Fruit fly (Drosophila melanogaster): Measurements from ENCODE around the gene Tmtc1.

The Tmtc1 gene

DNA sequence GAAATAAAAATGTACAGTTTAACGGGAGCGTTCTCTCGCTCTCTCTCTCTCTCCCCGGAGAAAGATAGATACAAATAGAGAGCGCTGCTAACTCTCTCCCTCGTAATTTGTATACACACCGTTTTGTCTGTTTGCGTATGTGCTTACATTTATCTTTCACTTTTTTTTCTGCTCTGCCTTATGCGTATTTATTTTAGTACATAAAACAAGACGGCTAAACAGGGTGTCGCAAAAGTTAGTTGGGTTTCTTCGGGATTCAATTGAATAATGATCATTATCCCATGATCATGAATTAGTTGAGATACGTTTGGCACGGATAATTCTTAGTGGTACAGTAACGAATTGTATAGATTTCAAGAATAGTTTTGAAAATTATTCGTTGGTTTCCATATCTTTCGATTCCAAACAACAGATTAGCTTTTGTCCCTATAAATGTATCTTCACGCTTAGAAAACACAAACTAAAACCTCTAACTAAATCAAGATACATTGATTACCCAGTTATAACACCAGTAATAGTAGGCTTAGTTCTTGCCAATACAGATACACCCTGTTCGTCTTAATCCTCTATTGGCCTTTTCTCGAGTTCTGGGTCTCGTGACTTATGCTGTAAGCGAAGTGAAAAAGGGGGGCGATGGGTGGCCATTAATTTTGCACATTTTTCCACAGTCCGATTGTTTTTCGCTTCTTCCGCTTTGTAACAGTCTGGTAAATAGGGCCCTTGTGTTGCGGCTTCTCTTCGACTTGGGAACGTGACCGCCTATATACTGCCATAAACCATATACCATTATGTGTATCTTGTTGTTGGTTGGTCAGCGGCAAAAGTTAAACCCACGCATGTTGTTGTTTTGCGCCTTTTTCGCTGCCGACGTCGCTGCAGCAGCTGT is 77.1 kb downstream of the Tmtc1 start (continued):
- TF ChIP-seq TFAM (GFP tag; optimal IDR thresholded peaks at IDR 0.05), result peak; percentile 65
- no peak for TF ChIP-seq CG11456 (GFP tag; IDR thresholded peaks at IDR 0.05)
- TF ChIP-seq CG7357 (GFP tag; IDR thresholded peaks at IDR 0.05), result peak; percentile 34; the same call in 1 of the 3 replicates
- peak; percentile 79 for TF ChIP-seq pho (GFP tag; optimal IDR thresholded peaks at IDR 0.05)
- TF ChIP-seq CG43689 (GFP tag; IDR thresholded peaks at IDR 0.05), result no peak
- peak; percentile 75 for TF ChIP-seq cato (GFP tag; optimal IDR thresholded peaks at IDR 0.05; ENCODE audit: borderline replicate concordance)
- peak; percentile 49 for TF ChIP-seq gro (GFP tag; optimal IDR thresholded peaks at IDR 0.05)
- TF ChIP-seq pb (GFP tag; optimal IDR thresholded peaks at IDR 0.05), result peak; percentile 70
- peak; percentile 78 for TF ChIP-seq CG34376 (GFP tag; optimal IDR thresholded peaks at IDR 0.05)
- peak; percentile 81 for TF ChIP-seq CG12236 (GFP tag; optimal IDR thresholded peaks at IDR 0.05)
- TF ChIP-seq usp (GFP tag; optimal IDR thresholded peaks at IDR 0.05), result no peak
- no peak for TF ChIP-seq gfzf (GFP tag; optimal IDR thresholded peaks at IDR 0.05)
- no peak for TF ChIP-seq CG42726 (GFP tag; IDR thresholded peaks at IDR 0.05; ENCODE audit: partially characterized antibody)
- peak; percentile 85 for TF ChIP-seq CG9727 (GFP tag; optimal IDR thresholded peaks at IDR 0.05)
- no peak for TF ChIP-seq B-H1 (GFP tag; IDR thresholded peaks at IDR 0.05)
- TF ChIP-seq CG18476 (GFP tag; optimal IDR thresholded peaks at IDR 0.05), result peak; percentile 39
- peak in 1 of 2 experiments; percentile 44 for TF ChIP-seq Hr78 (GFP tag; optimal IDR thresholded peaks at IDR 0.05)
- no peak for TF ChIP-seq CG9215 (GFP tag; IDR thresholded peaks at IDR 0.05)
- TF ChIP-seq otp (GFP tag; IDR thresholded peaks at IDR 0.05), result no peak
- peak; percentile 79 for TF ChIP-seq lilli (GFP tag; optimal IDR thresholded peaks at IDR 0.05)
- TF ChIP-seq CG13894 (tag; optimal IDR thresholded peaks at IDR 0.05), result peak; percentile 82
- TF ChIP-seq Dip2 (GFP tag; IDR thresholded peaks at IDR 0.05), result no peak
- peak; percentile 85 for TF ChIP-seq CG12071 (GFP tag; optimal IDR thresholded peaks at IDR 0.05)
- no peak for TF ChIP-seq corto (GFP tag; optimal IDR thresholded peaks at IDR 0.05)
- no peak for TF ChIP-seq hth (optimal IDR thresholded peaks at IDR 0.05)
- TF ChIP-seq Doc3 (GFP tag; IDR thresholded peaks at IDR 0.05; ENCODE audit: partially characterized antibody), result no peak
- TF ChIP-seq Mrtf (GFP tag; IDR thresholded peaks at IDR 0.05), result no peak
- TF ChIP-seq Chrac-16 (GFP tag; optimal IDR thresholded peaks at IDR 0.05), result peak; percentile 10
- TF ChIP-seq maf-S (GFP tag; optimal IDR thresholded peaks at IDR 0.05), result peak; percentile 14
- TF ChIP-seq cad (GFP tag; optimal IDR thresholded peaks at IDR 0.05), result peak; percentile 8
- peak; percentile 89 for TF ChIP-seq CHES-1-like (GFP tag; optimal IDR thresholded peaks at IDR 0.05)
- TF ChIP-seq CG2712 (tag; optimal IDR thresholded peaks at IDR 0.05), result peak; percentile 85
- TF ChIP-seq Hand (GFP tag; optimal IDR thresholded peaks at IDR 0.05), result peak; percentile 82
- TF ChIP-seq CG4617 (GFP tag; optimal IDR thresholded peaks at IDR 0.05; ENCODE audit: borderline replicate concordance), result no peak
- TF ChIP-seq lmd (GFP tag; IDR thresholded peaks at IDR 0.05), result no peak
- TF ChIP-seq CG16863 (GFP tag; optimal IDR thresholded peaks at IDR 0.05), result peak; percentile 78
- peak; percentile 85 for TF ChIP-seq CG1529 (GFP tag; optimal IDR thresholded peaks at IDR 0.05)
- TF ChIP-seq Poxn (GFP tag; IDR thresholded peaks at IDR 0.05), result no peak
- peak; percentile 72 for TF ChIP-seq CG10979 (tag; optimal IDR thresholded peaks at IDR 0.05)
- peak; percentile 74 for TF ChIP-seq luna (GFP tag; optimal IDR thresholded peaks at IDR 0.05)
- no peak for TF ChIP-seq NFAT (GFP tag; IDR thresholded peaks at IDR 0.05)
- TF ChIP-seq wdn (GFP tag; IDR thresholded peaks at IDR 0.05), result no peak
- TF ChIP-seq CG14050 (GFP tag; IDR thresholded peaks at IDR 0.05), result no peak
- TF ChIP-seq seq (GFP tag; IDR thresholded peaks at IDR 0.05), result no peak
- peak; percentile 83 for TF ChIP-seq CG15011 (GFP tag; optimal IDR thresholded peaks at IDR 0.05)
- peak; percentile 84 for TF ChIP-seq CG12659 (GFP tag; optimal IDR thresholded peaks at IDR 0.05)
- TF ChIP-seq knrl (GFP tag; IDR thresholded peaks at IDR 0.05; ENCODE audit: partially characterized antibody), result no peak
- TF ChIP-seq CG7786 (GFP tag; optimal IDR thresholded peaks at IDR 0.05), result peak; percentile 66
- TF ChIP-seq crol (GFP tag; IDR thresholded peaks at IDR 0.05), result no peak
- TF ChIP-seq sob (GFP tag; IDR thresholded peaks at IDR 0.05), result no peak
